Worm (Caenorhabditis elegans) whole organism, L3 larva: ENCODE data around the gene rnh-1.1.

Experiments
- ama-1 ChIP-seq: fragments of 150-350 bp; optimal IDR thresholded peaks from 2 replicates; lab custom pipeline; 2018
- daf-12 ChIP-seq: fragments of 150-350 bp; optimal IDR thresholded peaks from 2 replicates; lab custom pipeline; 2014; ENCODE audit warnings: missing biosample characterization, missing genetic modification reagents, missing genetic modification characterization
- egl-27 ChIP-seq: sonication (generic microtip); optimal IDR thresholded peaks from 4 replicates; lab custom pipeline; 2017; ENCODE audit warnings: missing biosample characterization, missing genetic modification reagents, missing genetic modification characterization
- jun-1 ChIP-seq: fragments of 150-350 bp; optimal IDR thresholded peaks from 2 replicates; lab custom pipeline; 2014; ENCODE audit warnings: missing biosample characterization, missing genetic modification reagents, missing genetic modification characterization
- mdl-1 ChIP-seq: fragments of 150-350 bp; optimal IDR thresholded peaks from 2 replicates; lab custom pipeline; 2014; ENCODE audit warnings: missing biosample characterization, missing genetic modification characterization
- mml-1 ChIP-seq: fragments of 150-350 bp; sonication (generic microtip); optimal IDR thresholded peaks from 3 replicates; lab custom pipeline; 2014; ENCODE audit warnings: missing biosample characterization, missing genetic modification characterization
- nhr-11 ChIP-seq: fragments of 150-350 bp; optimal IDR thresholded peaks from 2 replicates; lab custom pipeline; 2014; ENCODE audit warnings: missing biosample characterization, missing genetic modification characterization
- nhr-28 ChIP-seq: fragments of 150-350 bp; optimal IDR thresholded peaks from 2 replicates; lab custom pipeline; 2014; ENCODE audit warnings: missing biosample characterization, missing genetic modification characterization
- nhr-76 ChIP-seq: fragments of 150-350 bp; sonication (generic microtip); optimal IDR thresholded peaks from 5 replicates; lab custom pipeline; 2014; ENCODE audit warnings: missing biosample characterization, missing genetic modification characterization
- nhr-77 ChIP-seq: fragments of 150-350 bp; optimal IDR thresholded peaks from 2 replicates; lab custom pipeline; 2014; ENCODE audit warnings: missing biosample characterization, missing genetic modification characterization
- pha-4 ChIP-seq: fragments of 150-350 bp; optimal IDR thresholded peaks from 2 replicates; lab custom pipeline; 2014; ENCODE audit warnings: missing biosample characterization, missing genetic modification reagents, missing genetic modification characterization
- pqm-1 ChIP-seq: fragments of 150-350 bp; optimal IDR thresholded peaks from 2 replicates; lab custom pipeline; 2017; ENCODE audit warnings: missing biosample characterization, missing genetic modification characterization, inconsistent platforms
- unc-39 ChIP-seq: sonication (generic microtip); optimal IDR thresholded peaks from 4 replicates; lab custom pipeline; 2017; ENCODE audit warnings: missing biosample characterization, missing genetic modification characterization
- ztf-4 ChIP-seq: fragments of 150-350 bp; optimal IDR thresholded peaks from 2 replicates; lab custom pipeline; 2014; ENCODE audit warnings: missing biosample characterization, missing genetic modification characterization

DNA sequence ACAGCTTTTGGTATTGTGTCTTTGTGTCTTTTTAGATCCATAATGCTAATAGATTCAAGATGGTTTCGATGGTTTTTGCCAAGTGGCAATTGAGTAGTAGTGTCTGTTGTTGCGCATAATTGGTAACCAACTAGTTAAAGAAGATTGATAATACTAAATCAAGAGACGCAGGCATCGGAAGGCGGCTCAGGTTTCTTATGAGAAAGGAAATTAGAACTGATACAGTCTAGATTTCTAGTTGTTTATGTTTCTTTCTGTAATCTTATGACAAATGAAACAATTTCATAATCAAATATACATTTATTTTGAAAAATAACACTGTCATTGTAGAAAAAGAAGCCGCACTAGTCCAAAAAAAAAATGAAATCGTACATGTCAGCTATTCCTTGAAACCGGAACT, 28.3 kb downstream of the rnh-1.1 start, which contains the start of gene ZK1290.10:
- TF ChIP-seq ztf-4 (tag; lab: Kevin White, UChicago) (no peak), nhr-76 (tag; lab: Kevin White, UChicago) (no peak), nhr-77 (tag; lab: Kevin White, UChicago) (no peak), egl-27 (tag; lab: Kevin White, UChicago) (no peak), nhr-28 (tag; lab: Kevin White, UChicago) (no peak), ama-1 (lab: Kevin White, UChicago) (no peak), mdl-1 (no peak), daf-12 (tag; lab: Kevin White, UChicago) (no peak), mml-1 (tag; lab: Kevin White, UChicago) (no peak), pha-4 (no peak), jun-1 (tag; lab: Kevin White, UChicago) (no peak), pqm-1 (tag; lab: Kevin White, UChicago) (no peak), nhr-11 (tag; lab: Kevin White, UChicago) (no peak), unc-39 (tag; lab: Kevin White, UChicago) (no peak)
